Worm (Caenorhabditis elegans) whole organism, L4/young adult: ENCODE measurements around the gene lgc-11.

Source experiments
- W03F9.2 ChIP-seq: fragments of 150-350 bp; optimal IDR thresholded peaks from 2 replicates; lab custom pipeline; 2014; ENCODE audit warnings: missing biosample characterization, missing genetic modification characterization
- dao-5 ChIP-seq: sonication (generic microtip); optimal IDR thresholded peaks from 2 replicates; lab custom pipeline; 2016; ENCODE audit warnings: missing genotype, missing genetic modification characterization, moderate library complexity, missing compliant biosample characterization
- him-1 ChIP-seq: sonication (generic microtip); optimal IDR thresholded peaks from 2 replicates; lab custom pipeline; 2016; ENCODE audit warnings: missing genotype, missing genetic modification reagents, missing genetic modification characterization, missing compliant biosample characterization

ce11 chrX:7491521-7491920, 14.9 kb downstream of the lgc-11 start:
- TF ChIP-seq him-1 (tag; lab: Kevin White, UChicago) (no peak), W03F9.2 (tag; lab: Kevin White, UChicago) (no peak), dao-5 (tag; lab: Kevin White, UChicago) (no peak)
